Fruit fly (Drosophila melanogaster) whole organism, wandering third instar larva: ENCODE measurements around the gene CG12640.

Source experiments
- Abd-B ChIP-seq: fragments of >200 bp; optimal IDR thresholded peaks from 2 replicates; lab custom pipeline; 2017; ENCODE audit warnings: missing biosample characterization, missing genetic modification characterization
- CG32264 ChIP-seq: fragments of 200-800 bp; sonication (Bioruptor generic); optimal IDR thresholded peaks from 2 replicates; lab custom pipeline; 2016; ENCODE audit warnings: missing biosample characterization, missing genetic modification characterization
- CG9705 ChIP-seq: fragments of 200-800 bp; sonication (Bioruptor generic); optimal IDR thresholded peaks from 2 replicates; lab custom pipeline; 2018; ENCODE audit warnings: missing biosample characterization, mild to moderate bottlenecking, missing genetic modification characterization
- CrebA ChIP-seq: fragments of 200-800 bp; sonication (Bioruptor generic); optimal IDR thresholded peaks from 2 replicates; lab custom pipeline; 2016; ENCODE audit warnings: missing biosample characterization, mild to moderate bottlenecking, missing genetic modification characterization, borderline replicate concordance
- Dfd ChIP-seq: fragments of >200 bp; optimal IDR thresholded peaks from 2 replicates; lab custom pipeline; 2017; ENCODE audit warnings: missing biosample characterization, missing genetic modification characterization
- Dif ChIP-seq: fragments of 200-275, 200-300 bp; sonication (Bioruptor generic); optimal IDR thresholded peaks from 2 replicates; lab custom pipeline; 2018; ENCODE audit warnings: missing biosample characterization, missing genetic modification characterization; ENCODE audit not compliant: partially characterized antibody
- GATAd ChIP-seq: sonication (Bioruptor generic); optimal IDR thresholded peaks from 2 replicates; lab custom pipeline; 2016; ENCODE audit warnings: missing biosample characterization, missing genetic modification characterization
- HLH106 ChIP-seq: fragments of 200-800 bp; optimal IDR thresholded peaks from 3 replicates; lab custom pipeline; 2019; ENCODE audit warnings: missing biosample characterization, mild to moderate bottlenecking, missing genetic modification characterization, moderate library complexity
- Hnf4 ChIP-seq: fragments of 200-800 bp; sonication (Bioruptor generic); optimal IDR thresholded peaks from 2 replicates; lab custom pipeline; 2016; ENCODE audit warnings: missing biosample characterization, mild to moderate bottlenecking, missing genetic modification characterization
- Hr78 ChIP-seq: fragments of >200 bp; optimal IDR thresholded peaks from 2 replicates; lab custom pipeline; 2017; ENCODE audit warnings: missing biosample characterization, missing genetic modification characterization
- Hr83 ChIP-seq: fragments of 200-300 bp; sonication (Bioruptor generic); optimal IDR thresholded peaks from 2 replicates; lab custom pipeline; 2016; ENCODE audit warnings: missing biosample characterization, mild to moderate bottlenecking, missing genetic modification characterization, moderate library complexity; ENCODE audit not compliant: poor library complexity, severe bottlenecking
- Jra ChIP-seq: sonication (Bioruptor generic); optimal IDR thresholded peaks from 2 replicates; lab custom pipeline; 2016; ENCODE audit warnings: missing biosample characterization, missing genetic modification characterization
- Mio ChIP-seq: sonication (Bioruptor generic); optimal IDR thresholded peaks from 2 replicates; lab custom pipeline; 2016; ENCODE audit warnings: missing biosample characterization, missing genetic modification characterization
- Myc ChIP-seq: fragments of >200 bp; optimal IDR thresholded peaks from 2 replicates; lab custom pipeline; 2017
- N ChIP-seq: fragments of >200 bp; optimal IDR thresholded peaks from 2 replicates; lab custom pipeline; 2018; ENCODE audit warnings: missing biosample characterization, missing external identifiers, missing genetic modification characterization
- OdsH ChIP-seq: fragments of 200-800 bp; sonication (Bioruptor generic); optimal IDR thresholded peaks from 2 replicates; lab custom pipeline; 2016; ENCODE audit warnings: missing biosample characterization, mild to moderate bottlenecking, missing genetic modification characterization
- Rel ChIP-seq, 2 experiments: fragments of 200-800 bp; sonication (Bioruptor generic) in 1 of 2; optimal IDR thresholded peaks; 2 replicates in 1 of 2; 3 replicates in 1 of 2; lab custom pipeline; 2016 to 2019; ENCODE audit warnings: mild to moderate bottlenecking in 2 of 2, missing biosample characterization in 2 of 2, missing genetic modification characterization in 2 of 2, moderate library complexity in 1 of 2
- Sp1 ChIP-seq: fragments of 200-800 bp; sonication (Bioruptor generic); optimal IDR thresholded peaks from 3 replicates; lab custom pipeline; 2019; ENCODE audit warnings: missing biosample characterization, mild to moderate bottlenecking, missing genetic modification characterization, moderate library complexity
- Vsx2 ChIP-seq: fragments of 200-300, 225-300 bp; sonication (Bioruptor generic); optimal IDR thresholded peaks from 2 replicates; lab custom pipeline; 2018; ENCODE audit warnings: missing biosample characterization, missing genetic modification characterization; ENCODE audit not compliant: partially characterized antibody
- br ChIP-seq: fragments of 200-800 bp; sonication (Bioruptor generic); optimal IDR thresholded peaks from 2 replicates; lab custom pipeline; 2016; ENCODE audit warnings: missing biosample characterization, missing genetic modification characterization
- brk ChIP-seq: fragments of 200-800 bp; sonication (Bioruptor generic); optimal IDR thresholded peaks from 2 replicates; lab custom pipeline; 2016; ENCODE audit warnings: missing biosample characterization, mild to moderate bottlenecking, missing genetic modification characterization
- dl ChIP-seq, 2 experiments: fragments of 175-275, 200-275 bp in 1 of 2; fragments of 200-275 bp in 1 of 2; sonication (Bioruptor generic); optimal IDR thresholded peaks; lab custom pipeline; 2018; ENCODE audit warnings: mild to moderate bottlenecking in 2 of 2, missing biosample characterization in 2 of 2, missing genetic modification characterization in 2 of 2, moderate library complexity in 2 of 2; ENCODE audit not compliant: partially characterized antibody in 2 of 2, insufficient read depth in 1 of 2
- dmrt93B ChIP-seq: fragments of 200-800 bp; sonication (Bioruptor generic); optimal IDR thresholded peaks from 2 replicates; lab custom pipeline; 2018; ENCODE audit warnings: missing biosample characterization, mild to moderate bottlenecking, missing genetic modification characterization
- dsf ChIP-seq: sonication (Bioruptor generic); optimal IDR thresholded peaks from 2 replicates; lab custom pipeline; 2016; ENCODE audit warnings: missing biosample characterization, missing genetic modification characterization, borderline replicate concordance
- ey ChIP-seq: fragments of 200-800 bp; sonication (Bioruptor generic); optimal IDR thresholded peaks from 2 replicates; lab custom pipeline; 2016; ENCODE audit warnings: missing biosample characterization, missing genetic modification characterization
- foxo ChIP-seq, 2 experiments: fragments of 200-800 bp; sonication (Bioruptor generic); optimal IDR thresholded peaks; 2 replicates in 1 of 2; 3 replicates in 1 of 2; lab custom pipeline; 2016 to 2017; ENCODE audit warnings: missing biosample characterization in 2 of 2, missing genetic modification characterization in 2 of 2
- fru ChIP-seq: fragments of 200-800 bp; sonication (Bioruptor generic); optimal IDR thresholded peaks from 3 replicates; lab custom pipeline; 2016; ENCODE audit warnings: missing biosample characterization, mild to moderate bottlenecking, missing genetic modification characterization
- h ChIP-seq: fragments of 200-800 bp; sonication (Bioruptor generic); optimal IDR thresholded peaks from 3 replicates; lab custom pipeline; 2016; ENCODE audit warnings: missing biosample characterization, mild to moderate bottlenecking, missing genetic modification characterization
- jim ChIP-seq: fragments of 175-275, 200-325 bp; sonication (Bioruptor generic); optimal IDR thresholded peaks from 2 replicates; lab custom pipeline; 2016; ENCODE audit warnings: missing biosample characterization, mild to moderate bottlenecking, missing genetic modification characterization
- lola ChIP-seq: fragments of >200 bp; optimal IDR thresholded peaks from 2 replicates; lab custom pipeline; 2017; ENCODE audit warnings: missing biosample characterization, missing genetic modification characterization
- pan ChIP-seq: fragments of >200 bp; optimal IDR thresholded peaks from 2 replicates; lab custom pipeline; 2017
- psq ChIP-seq: fragments of 200-800 bp; sonication (Bioruptor generic); optimal IDR thresholded peaks from 3 replicates; lab custom pipeline; 2017; ENCODE audit warnings: missing biosample characterization, mild to moderate bottlenecking, missing genetic modification characterization, moderate library complexity
- rgr ChIP-seq: fragments of 200-800 bp; sonication (Bioruptor generic); optimal IDR thresholded peaks from 3 replicates; lab custom pipeline; 2016; ENCODE audit warnings: missing biosample characterization, mild to moderate bottlenecking, missing genetic modification characterization
- sage ChIP-seq: fragments of 200-800 bp; sonication (Bioruptor generic); optimal IDR thresholded peaks from 2 replicates; lab custom pipeline; 2016; ENCODE audit warnings: missing biosample characterization, mild to moderate bottlenecking, missing genetic modification characterization
- sv ChIP-seq: fragments of 200-800 bp; sonication (Bioruptor generic); optimal IDR thresholded peaks from 3 replicates; lab custom pipeline; 2016; ENCODE audit warnings: missing biosample characterization, missing genetic modification characterization
- tai ChIP-seq: sonication (Bioruptor generic); optimal IDR thresholded peaks from 2 replicates; lab custom pipeline; 2016; ENCODE audit warnings: missing biosample characterization, missing genetic modification characterization
- usp ChIP-seq: fragments of >200 bp; optimal IDR thresholded peaks from 2 replicates; lab custom pipeline; 2017; ENCODE audit warnings: missing biosample characterization, missing genetic modification characterization
- woc ChIP-seq: sonication (Bioruptor generic); optimal IDR thresholded peaks from 2 replicates; lab custom pipeline; 2016; ENCODE audit warnings: missing biosample characterization, mild to moderate bottlenecking, missing genetic modification characterization

Gene CG12640

DNA sequence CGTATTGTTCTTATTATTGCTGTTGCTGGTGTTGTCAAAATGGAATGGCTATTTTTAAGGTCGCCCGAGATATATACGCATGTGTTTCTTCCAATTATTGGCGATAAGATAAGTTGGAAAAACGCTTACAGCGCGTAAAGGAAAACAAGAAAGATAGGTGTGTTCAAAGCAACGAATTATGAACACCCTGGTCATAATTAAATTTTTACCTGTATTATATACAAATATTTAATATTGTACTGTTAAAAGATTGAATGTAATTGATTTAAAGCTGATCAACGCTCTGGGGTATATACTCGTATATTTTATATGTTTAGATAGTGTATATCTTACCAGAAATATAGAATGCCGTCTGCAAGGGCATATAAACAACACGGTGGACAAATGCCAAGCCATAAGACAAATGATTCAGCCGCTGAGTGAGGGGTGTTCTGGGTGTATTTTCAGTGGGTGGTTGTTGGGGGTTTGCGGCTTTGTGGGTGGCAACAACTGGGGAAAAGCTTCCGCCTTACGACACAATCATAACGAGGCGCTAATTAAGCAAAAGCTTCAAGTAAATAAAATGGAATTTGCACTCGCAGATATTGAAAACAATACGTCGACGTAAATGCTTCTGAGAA is 35.0 kb downstream of the CG12640 start:
- no peak for TF ChIP-seq GATAd (GFP tag; lab: Kevin White, UChicago)
- TF ChIP-seq Mio = no peak
- peak; percentile 12 for TF ChIP-seq psq (GFP tag; lab: Kevin White, UChicago)
- TF ChIP-seq fru (GFP tag; lab: Kevin White, UChicago) = peak; percentile 30
- no peak for TF ChIP-seq br (GFP tag; lab: Kevin White, UChicago)
- TF ChIP-seq pan (lab: Kevin White, UChicago) = no peak
- TF ChIP-seq lola = no peak
- TF ChIP-seq brk (GFP tag; lab: Kevin White, UChicago) = no peak
- TF ChIP-seq Abd-B (GFP tag; lab: Kevin White, UChicago) = no peak
- no peak for TF ChIP-seq Hr83
- no peak for TF ChIP-seq N (GFP tag; lab: Kevin White, UChicago)
- no peak for TF ChIP-seq Rel (GFP tag; optimal IDR thresholded peaks at IDR 0.05; lab: Kevin White, UChicago)
- TF ChIP-seq Rel (tag; optimal IDR thresholded peaks at IDR 0.05; lab: Kevin White, UChicago) = no peak
- TF ChIP-seq Dif (GFP tag; lab: Kevin White, UChicago) = no peak
- TF ChIP-seq rgr (GFP tag; lab: Kevin White, UChicago) = peak; percentile 24
- peak; percentile 1 for TF ChIP-seq ey
- no peak for TF ChIP-seq woc
- no peak for TF ChIP-seq dl (GFP tag; optimal IDR thresholded peaks at IDR 0.05; lab: Kevin White, UChicago; ENCODE audit: insufficient read depth in 1 of 2, partially characterized antibody in 2 of 2)
- TF ChIP-seq sv (GFP tag; lab: Kevin White, UChicago) = no peak
- TF ChIP-seq Sp1 (GFP tag; lab: Kevin White, UChicago) = peak; percentile 27
- TF ChIP-seq CG9705 (GFP tag; lab: Kevin White, UChicago) = no peak
- TF ChIP-seq Jra (GFP tag; lab: Kevin White, UChicago) = no peak
- no peak for TF ChIP-seq Hr78 (GFP tag; lab: Kevin White, UChicago)
- TF ChIP-seq dsf (GFP tag; lab: Kevin White, UChicago) = no peak
- no peak for TF ChIP-seq CrebA (GFP tag; lab: Kevin White, UChicago)
- TF ChIP-seq HLH106 = peak; percentile 37
- no peak for TF ChIP-seq jim
- no peak for TF ChIP-seq CG32264 (GFP tag; lab: Kevin White, UChicago)
- peak; percentile 5 for TF ChIP-seq OdsH
- no peak for TF ChIP-seq sage (GFP tag; lab: Kevin White, UChicago)
- TF ChIP-seq tai (GFP tag; lab: Kevin White, UChicago) = no peak
- no peak for TF ChIP-seq Hnf4 (GFP tag; lab: Kevin White, UChicago)
- no peak for TF ChIP-seq dmrt93B (GFP tag; lab: Kevin White, UChicago)
- no peak for TF ChIP-seq usp (GFP tag; lab: Kevin White, UChicago)
- TF ChIP-seq h (GFP tag; lab: Kevin White, UChicago) = peak; percentile 15
- TF ChIP-seq Vsx2 (GFP tag; lab: Kevin White, UChicago) = no peak
- TF ChIP-seq Myc (lab: Kevin White, UChicago) = no peak
- peak in 1 of 2 experiments; percentile 22 for TF ChIP-seq foxo (GFP tag; optimal IDR thresholded peaks at IDR 0.05; lab: Kevin White, UChicago)
- no peak for TF ChIP-seq Dfd (GFP tag; lab: Kevin White, UChicago)

DNA sequence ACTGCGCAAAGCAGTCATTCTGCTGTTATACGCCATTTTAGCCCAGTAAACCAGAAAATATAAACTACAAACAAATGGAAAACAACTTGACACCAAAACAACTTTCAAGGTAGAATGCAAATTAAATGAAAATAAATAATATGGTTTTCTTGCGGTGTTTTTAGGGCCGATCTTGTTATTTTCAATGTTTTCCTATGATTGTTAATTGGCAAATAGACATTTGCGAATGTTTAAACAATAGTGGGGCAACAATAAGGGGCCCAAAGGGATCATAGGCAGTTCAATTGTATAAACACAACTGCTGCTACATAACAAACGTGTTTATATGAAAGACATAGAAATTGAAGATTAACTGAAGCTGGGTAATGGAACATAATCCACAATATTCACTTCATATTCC is 35.8 kb downstream of the CG12640 start:
- no peak for TF ChIP-seq dmrt93B (GFP tag; lab: Kevin White, UChicago)

DNA sequence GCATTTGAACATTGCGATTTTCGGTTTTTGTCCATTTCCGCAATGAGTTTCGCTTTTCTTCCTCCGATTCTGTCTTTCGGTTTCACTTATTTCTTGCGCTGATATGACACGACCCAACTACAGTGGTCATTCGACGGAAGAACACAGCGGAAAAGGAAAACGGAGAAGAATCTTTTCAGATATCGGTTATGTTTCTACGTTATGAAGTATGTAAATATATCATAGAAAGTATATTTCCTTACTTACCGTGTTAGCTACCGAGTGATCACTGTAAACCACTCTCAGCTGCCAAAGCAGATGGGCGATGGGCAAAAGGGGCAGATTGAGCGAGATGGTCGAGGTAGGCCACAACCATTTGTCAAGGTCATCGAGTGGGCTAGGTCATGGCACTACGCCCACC is 44.9 kb downstream of the CG12640 start:
- no peak for TF ChIP-seq jim
- TF ChIP-seq ey = peak; percentile 65
- no peak for TF ChIP-seq sage (GFP tag; lab: Kevin White, UChicago)
- no peak for TF ChIP-seq dsf (GFP tag; lab: Kevin White, UChicago)
- no peak for TF ChIP-seq Dfd (GFP tag; lab: Kevin White, UChicago)
- TF ChIP-seq Mio = no peak
- TF ChIP-seq brk (GFP tag; lab: Kevin White, UChicago) = no peak
- TF ChIP-seq fru (GFP tag; lab: Kevin White, UChicago) = peak; percentile 65
- no peak for TF ChIP-seq Dif (GFP tag; lab: Kevin White, UChicago)
- no peak for TF ChIP-seq Hr83
- no peak for TF ChIP-seq Myc (lab: Kevin White, UChicago)
- TF ChIP-seq br (GFP tag; lab: Kevin White, UChicago) = peak; percentile 39
- peak in 1 of 2 experiments; percentile 70 for TF ChIP-seq foxo (GFP tag; optimal IDR thresholded peaks at IDR 0.05; lab: Kevin White, UChicago)
- TF ChIP-seq psq (GFP tag; lab: Kevin White, UChicago) = peak; percentile 47
- no peak for TF ChIP-seq Jra (GFP tag; lab: Kevin White, UChicago)
- TF ChIP-seq GATAd (GFP tag; lab: Kevin White, UChicago) = peak; percentile 2
- TF ChIP-seq pan (lab: Kevin White, UChicago) = no peak
- TF ChIP-seq CG9705 (GFP tag; lab: Kevin White, UChicago) = no peak
- no peak for TF ChIP-seq tai (GFP tag; lab: Kevin White, UChicago)
- no peak for TF ChIP-seq Vsx2 (GFP tag; lab: Kevin White, UChicago)
- no peak for TF ChIP-seq lola
- TF ChIP-seq Rel (GFP tag; optimal IDR thresholded peaks at IDR 0.05; lab: Kevin White, UChicago) = no peak
- TF ChIP-seq Rel (tag; optimal IDR thresholded peaks at IDR 0.05; lab: Kevin White, UChicago) = no peak
- no peak for TF ChIP-seq usp (GFP tag; lab: Kevin White, UChicago)
- TF ChIP-seq dl (GFP tag; optimal IDR thresholded peaks at IDR 0.05; lab: Kevin White, UChicago; ENCODE audit: insufficient read depth in 1 of 2, partially characterized antibody in 2 of 2) = no peak
- TF ChIP-seq CG32264 (GFP tag; lab: Kevin White, UChicago) = no peak
- TF ChIP-seq woc = peak; percentile 2
- peak; percentile 56 for TF ChIP-seq Hnf4 (GFP tag; lab: Kevin White, UChicago)
- no peak for TF ChIP-seq N (GFP tag; lab: Kevin White, UChicago)
- TF ChIP-seq CrebA (GFP tag; lab: Kevin White, UChicago) = no peak
- no peak for TF ChIP-seq Sp1 (GFP tag; lab: Kevin White, UChicago)
- peak; percentile 53 for TF ChIP-seq OdsH
- peak; percentile 42 for TF ChIP-seq HLH106
- peak; percentile 57 for TF ChIP-seq rgr (GFP tag; lab: Kevin White, UChicago)
- peak; percentile 23 for TF ChIP-seq dmrt93B (GFP tag; lab: Kevin White, UChicago)
- TF ChIP-seq Hr78 (GFP tag; lab: Kevin White, UChicago) = no peak
- peak; percentile 69 for TF ChIP-seq h (GFP tag; lab: Kevin White, UChicago)
